Fruit fly (Drosophila melanogaster) whole organism, adult: ENCODE data around the gene CG7519.

ENCODE experiments used
- CG14711 ChIP-seq: fragments of 200-800 bp; sonication (Bioruptor generic); optimal IDR thresholded peaks from 2 replicates; lab custom pipeline; 2018; ENCODE audit warnings: missing biosample characterization, mild to moderate bottlenecking, missing genetic modification characterization, moderate library complexity
- CG1620 ChIP-seq: fragments of 200-800 bp; sonication (Bioruptor generic); optimal IDR thresholded peaks from 2 replicates; lab custom pipeline; 2016; ENCODE audit warnings: missing biosample characterization, missing genetic modification characterization
- CG5204 ChIP-seq: fragments of 200-800 bp; sonication (Bioruptor generic); optimal IDR thresholded peaks from 2 replicates; lab custom pipeline; 2016; ENCODE audit warnings: missing biosample characterization, missing genetic modification characterization
- Clk ChIP-seq: fragments of 200-800 bp; sonication (Bioruptor generic); optimal IDR thresholded peaks from 2 replicates; lab custom pipeline; 2017; ENCODE audit warnings: missing biosample characterization, missing genetic modification characterization
- ovo ChIP-seq: fragments of 200-800 bp; sonication (Bioruptor generic); optimal IDR thresholded peaks from 2 replicates; lab custom pipeline; 2016; ENCODE audit warnings: missing biosample characterization, missing genetic modification characterization

DNA sequence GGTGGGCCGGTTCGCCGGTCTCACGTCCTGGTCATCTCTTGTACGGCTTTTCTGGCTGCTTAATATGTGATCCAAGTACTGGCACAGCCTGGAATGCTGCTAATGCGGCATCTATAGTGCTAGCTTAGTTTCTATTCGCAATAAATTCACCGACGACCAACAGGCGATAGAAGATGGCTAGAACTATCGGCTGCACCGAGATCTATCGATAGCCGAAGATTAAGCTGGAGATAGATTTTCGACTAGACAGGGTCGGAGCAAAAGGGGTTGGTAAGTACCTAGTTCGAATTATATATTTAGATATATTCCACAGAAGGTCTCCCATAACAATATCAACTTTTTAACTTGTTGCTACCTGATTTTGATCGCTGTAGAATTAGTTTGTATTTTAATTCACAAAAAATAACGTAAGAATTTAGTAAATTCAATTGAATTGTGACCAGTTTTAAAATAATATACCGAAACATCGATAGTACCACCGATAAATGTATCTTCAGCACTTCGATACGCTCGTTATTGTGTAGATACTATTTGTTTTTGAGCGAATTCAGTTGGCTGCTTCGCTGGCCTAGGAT lies 14.6 kb downstream of the CG7519 start, which contains the start of the genes Glg1 and M6:
- peak; percentile 55 for TF ChIP-seq CG14711 (tag; lab: Kevin White, UChicago)
- TF ChIP-seq Clk (GFP tag; lab: Kevin White, UChicago), result no peak
- peak; percentile 61 for TF ChIP-seq CG1620 (GFP tag; lab: Kevin White, UChicago)
- no peak for TF ChIP-seq CG5204 (GFP tag; lab: Kevin White, UChicago)
- no peak for TF ChIP-seq ovo (GFP tag; lab: Kevin White, UChicago)
